Fruit fly (Drosophila melanogaster): Measurements from ENCODE around the gene CG7884.

CG7884 gene

DNA sequence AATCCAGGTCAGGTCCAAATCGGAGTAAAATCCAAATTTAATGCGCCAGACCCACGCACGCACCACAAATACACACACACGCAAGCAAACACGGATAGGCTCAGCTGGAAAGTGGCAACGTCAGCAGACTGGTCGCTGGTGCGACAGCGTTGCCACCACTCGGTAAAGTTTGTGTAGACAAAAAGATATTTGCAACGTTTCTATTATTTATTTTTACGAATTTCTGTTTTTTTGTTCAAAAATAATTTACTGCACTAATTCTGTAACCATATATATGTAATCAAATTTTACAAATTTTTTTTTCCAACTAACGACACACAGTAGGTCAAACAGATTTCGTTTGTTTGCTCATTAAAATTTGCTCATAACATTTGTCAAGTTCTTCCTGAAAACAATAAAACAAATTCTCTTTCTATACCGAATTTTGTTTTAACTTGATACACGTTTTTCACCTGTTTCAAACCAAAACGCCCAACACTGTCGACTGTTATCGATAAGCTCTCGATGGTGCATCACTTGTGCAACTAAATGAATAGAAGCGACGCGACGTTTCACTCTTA is 40.6 kb upstream of the CG7884 start, which contains the start of the genes CG7556 and CG7453 (continued):
- TF ChIP-seq HLH3B (GFP tag; IDR thresholded peaks at IDR 0.05) (peak; percentile 61; the same call in 1 of the 2 replicates), tgo (GFP tag; IDR thresholded peaks at IDR 0.05) (peak; percentile 60), CG17328 (GFP tag; IDR thresholded peaks at IDR 0.05) (0 out of 2 replicates have a peak, but pooled peaks have one; percentile 27), Lim3 (GFP tag; IDR thresholded peaks at IDR 0.05) (no peak), dan (GFP tag; IDR thresholded peaks at IDR 0.05) (no peak), Opbp (GFP tag; IDR thresholded peaks at IDR 0.05; ENCODE audit: partially characterized antibody) (no peak), CG2889 (GFP tag; IDR thresholded peaks at IDR 0.05) (0 out of 3 replicates have a peak, but pooled peaks have one; percentile 54), Gsc (GFP tag; IDR thresholded peaks at IDR 0.05) (no peak), CG10321 (GFP tag; IDR thresholded peaks at IDR 0.05) (no peak), ewg (GFP tag; optimal IDR thresholded peaks at IDR 0.05) (peak; percentile 64), kay (GFP tag; optimal IDR thresholded peaks at IDR 0.05) (peak; percentile 60), CG4617 (GFP tag; optimal IDR thresholded peaks at IDR 0.05; ENCODE audit: borderline replicate concordance) (peak; percentile 38), CG13624 (GFP tag; optimal IDR thresholded peaks at IDR 0.05) (peak; percentile 79), E2f2 (GFP tag; IDR thresholded peaks at IDR 0.05) (peak; percentile 45; the same call in 1 of the 2 replicates), CG17361 (GFP tag; IDR thresholded peaks at IDR 0.05) (peak; percentile 84; the same call in 2 of the 3 replicates), CG16863 (GFP tag; optimal IDR thresholded peaks at IDR 0.05) (peak; percentile 73), sim (GFP tag; IDR thresholded peaks at IDR 0.05) (no peak), nerfin-1 (tag; optimal IDR thresholded peaks at IDR 0.05) (peak; percentile 57), CG15011 (GFP tag; optimal IDR thresholded peaks at IDR 0.05) (peak; percentile 54), CG18476 (GFP tag; optimal IDR thresholded peaks at IDR 0.05) (peak; percentile 79), CG9727 (GFP tag; optimal IDR thresholded peaks at IDR 0.05) (peak; percentile 78), cg (GFP tag; optimal IDR thresholded peaks at IDR 0.05) (peak; percentile 76), Hr3 (GFP tag; optimal IDR thresholded peaks at IDR 0.05) (peak; percentile 77), unc-4 (GFP tag; IDR thresholded peaks at IDR 0.05; ENCODE audit: partially characterized antibody) (no peak), CG10543 (GFP tag; optimal IDR thresholded peaks at IDR 0.05) (peak; percentile 81), CG11085 (GFP tag; IDR thresholded peaks at IDR 0.05) (peak; percentile 17; the same call in 1 of the 2 replicates), Gug (GFP tag; IDR thresholded peaks at IDR 0.05) (peak; percentile 38; the same call in 3 of the 4 replicates), Camta (GFP tag; optimal IDR thresholded peaks at IDR 0.05) (peak; percentile 62), CG15479 (GFP tag; optimal IDR thresholded peaks at IDR 0.05) (peak; percentile 31), gt (GFP tag; IDR thresholded peaks at IDR 0.05) (no peak), CG15696 (tag; optimal IDR thresholded peaks at IDR 0.05) (peak; percentile 74), Sox100B (GFP tag; optimal IDR thresholded peaks at IDR 0.05) (peak; percentile 77), zen (tag; optimal IDR thresholded peaks at IDR 0.05) (peak; percentile 22), CG4424 (GFP tag; optimal IDR thresholded peaks at IDR 0.05) (peak; percentile 79), grau (tag; optimal IDR thresholded peaks at IDR 0.05) (peak; percentile 76), CG16815 (GFP tag; optimal IDR thresholded peaks at IDR 0.05) (peak; percentile 65), CG34376 (GFP tag; optimal IDR thresholded peaks at IDR 0.05) (peak; percentile 54), Tbp (GFP tag; optimal IDR thresholded peaks at IDR 0.05) (no peak), Hr51 (GFP tag; optimal IDR thresholded peaks at IDR 0.05) (peak; percentile 69 to 70), cato (GFP tag; optimal IDR thresholded peaks at IDR 0.05; ENCODE audit: borderline replicate concordance) (peak; percentile 45), CG30403 (GFP tag; optimal IDR thresholded peaks at IDR 0.05) (peak; percentile 92), mirr (GFP tag; optimal IDR thresholded peaks at IDR 0.05) (no peak), CG7556 (GFP tag; optimal IDR thresholded peaks at IDR 0.05) (peak; percentile 92), CG12942 (GFP tag; optimal IDR thresholded peaks at IDR 0.05) (peak; percentile 66), Elba2 (GFP tag; optimal IDR thresholded peaks at IDR 0.05) (no peak), dimm (GFP tag; IDR thresholded peaks at IDR 0.05) (no peak), CG7928 (GFP tag; optimal IDR thresholded peaks at IDR 0.05) (peak; percentile 32), crol (GFP tag; IDR thresholded peaks at IDR 0.05) (no peak), fd3F (GFP tag; optimal IDR thresholded peaks at IDR 0.05) (peak; percentile 44), CG6175 (GFP tag; IDR thresholded peaks at IDR 0.05) (no peak)

Measured in whole organism, embryonic.